Worm (Caenorhabditis elegans) whole organism, L2 larva: ENCODE measurements around the gene Y42H9AR.4.

Source experiments
- elt-3 ChIP-seq: sonication (generic microtip); optimal IDR thresholded peaks from 2 replicates; lab custom pipeline; 2017; ENCODE audit warnings: missing biosample characterization, missing genetic modification characterization
- lin-13 ChIP-seq: fragments of 150-350 bp; optimal IDR thresholded peaks from 2 replicates; lab custom pipeline; 2014; ENCODE audit warnings: missing biosample characterization, missing genetic modification reagents, missing genetic modification characterization
- mab-5 ChIP-seq: fragments of 150-350 bp; optimal IDR thresholded peaks from 2 replicates; lab custom pipeline; 2014; ENCODE audit warnings: missing biosample characterization, missing genetic modification characterization
- mdl-1 ChIP-seq, 2 experiments: fragments of 150-350 bp in 1 of 2; sonication (generic microtip) in 1 of 2; optimal IDR thresholded peaks; 2 replicates each; lab custom pipeline; 2017; ENCODE audit warnings: missing biosample characterization in 2 of 2, missing genetic modification characterization in 2 of 2
- nhr-12 ChIP-seq: fragments of 150-350 bp; optimal IDR thresholded peaks from 2 replicates; lab custom pipeline; 2014; ENCODE audit warnings: missing biosample characterization, missing genetic modification characterization
- nhr-23 ChIP-seq: fragments of 150-350 bp; optimal IDR thresholded peaks from 2 replicates; lab custom pipeline; 2014; ENCODE audit warnings: missing biosample characterization, missing genetic modification reagents, missing genetic modification characterization
- nhr-77 ChIP-seq: fragments of 150-350 bp; optimal IDR thresholded peaks from 2 replicates; lab custom pipeline; 2014; ENCODE audit warnings: missing biosample characterization, missing genetic modification characterization
- ztf-11 ChIP-seq: sonication (generic microtip); optimal IDR thresholded peaks from 2 replicates; lab custom pipeline; 2017; ENCODE audit warnings: missing biosample characterization, missing genetic modification characterization

DNA sequence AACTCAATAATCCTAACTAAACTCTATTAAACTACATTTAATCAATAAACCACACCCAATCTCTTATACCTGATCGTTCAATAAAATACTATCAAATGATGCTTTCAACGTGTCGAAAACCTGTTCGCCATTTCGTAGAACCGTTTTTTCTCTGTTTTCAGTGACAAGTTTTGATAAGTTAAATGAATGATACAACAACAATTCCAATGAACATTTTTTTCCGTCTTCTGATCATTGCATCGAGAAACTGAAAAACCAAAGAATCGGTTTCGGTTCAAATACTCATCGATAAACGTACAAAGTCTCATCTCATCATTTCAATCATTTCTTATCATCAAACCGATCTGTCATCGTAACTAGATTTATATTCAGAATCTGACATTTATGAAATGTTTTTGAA, 8.8 kb downstream of the Y42H9AR.4 start:
- no peak for TF ChIP-seq nhr-12 (tag; lab: Kevin White, UChicago)
- no peak for TF ChIP-seq mab-5 (tag; lab: Kevin White, UChicago)
- no peak for TF ChIP-seq elt-3 (tag; lab: Kevin White, UChicago)
- TF ChIP-seq lin-13 (GFP tag; lab: Kevin White, UChicago), result no peak
- no peak for TF ChIP-seq mdl-1 (tag; optimal IDR thresholded peaks at IDR 0.05; lab: Kevin White, UChicago)
- no peak for TF ChIP-seq nhr-23
- no peak for TF ChIP-seq ztf-11 (tag; lab: Kevin White, UChicago)
- no peak for TF ChIP-seq nhr-77 (tag; lab: Kevin White, UChicago)
